Fruit fly (Drosophila melanogaster) whole organism, prepupa: ENCODE data around the gene CG42323.

ENCODE experiments used
- CG10631 ChIP-seq: fragments of 200-800 bp; sonication (Bioruptor generic); optimal IDR thresholded peaks from 2 replicates; lab custom pipeline; 2016; ENCODE audit warnings: missing biosample characterization, missing genetic modification characterization
- CG10669 ChIP-seq: fragments of 200-800 bp; sonication (Bioruptor generic); optimal IDR thresholded peaks from 3 replicates; lab custom pipeline; 2018; ENCODE audit warnings: missing biosample characterization, mild to moderate bottlenecking, missing genetic modification characterization, moderate library complexity
- CG11762 ChIP-seq: fragments of 200-800 bp; sonication (Bioruptor generic); optimal IDR thresholded peaks from 3 replicates; lab custom pipeline; 2016; ENCODE audit warnings: missing biosample characterization, missing genetic modification characterization; ENCODE audit not compliant: insufficient read depth
- CG11902 ChIP-seq: fragments of 200-800 bp; sonication (Bioruptor generic); optimal IDR thresholded peaks from 3 replicates; lab custom pipeline; 2016; ENCODE audit warnings: missing biosample characterization, missing genetic modification characterization
- CG15336 ChIP-seq: fragments of 200-800 bp; sonication (Bioruptor generic); IDR thresholded peaks from 2 replicates; pipeline ENCODE4 v1.3.6; 2022; ENCODE audit warnings: missing biosample characterization, missing genetic modification characterization
- CG16779 ChIP-seq: fragments of 200-800 bp; sonication (Bioruptor generic); optimal IDR thresholded peaks from 3 replicates; lab custom pipeline; 2017; ENCODE audit warnings: missing biosample characterization, mild to moderate bottlenecking, missing genetic modification characterization
- CG3032 ChIP-seq: fragments of 200-800 bp; optimal IDR thresholded peaks from 2 replicates; lab custom pipeline; 2019; ENCODE audit warnings: missing biosample characterization, mild to moderate bottlenecking, missing genetic modification characterization, moderate library complexity
- CG31627 ChIP-seq: fragments of 200-800 bp; sonication (Bioruptor generic); optimal IDR thresholded peaks from 3 replicates; lab custom pipeline; 2016; ENCODE audit warnings: missing biosample characterization, missing genetic modification characterization
- CG32006 ChIP-seq: fragments of 200-800 bp; sonication (Bioruptor generic); optimal IDR thresholded peaks from 3 replicates; lab custom pipeline; 2017; ENCODE audit warnings: missing biosample characterization, mild to moderate bottlenecking, missing genetic modification characterization
- CG34406 ChIP-seq: fragments of 200-800 bp; sonication (Bioruptor generic); optimal IDR thresholded peaks from 3 replicates; lab custom pipeline; 2016; ENCODE audit warnings: missing biosample characterization, missing genetic modification characterization
- CG6163 ChIP-seq: fragments of 200-800 bp; sonication (Bioruptor generic); IDR thresholded peaks from 3 replicates; pipeline ENCODE4 v1.3.6; 2022; ENCODE audit warnings: missing biosample characterization, missing genetic modification characterization
- CG6854 ChIP-seq: fragments of 200-800 bp; sonication (Bioruptor generic); optimal IDR thresholded peaks from 2 replicates; lab custom pipeline; 2017; ENCODE audit warnings: missing biosample characterization, mild to moderate bottlenecking, missing genetic modification characterization
- CG8319 ChIP-seq: fragments of 200-800 bp; sonication (Bioruptor generic); optimal IDR thresholded peaks from 3 replicates; lab custom pipeline; 2016; ENCODE audit warnings: missing biosample characterization, missing genetic modification characterization
- Eip75B ChIP-seq: fragments of 200-800 bp; sonication (Bioruptor generic); optimal IDR thresholded peaks from 3 replicates; lab custom pipeline; 2016; ENCODE audit warnings: missing biosample characterization, missing genetic modification characterization
- Eip78C ChIP-seq: fragments of 200-800 bp; sonication (Bioruptor generic); peaks from one replicate; lab custom pipeline; 2016; ENCODE audit warnings: missing biosample characterization, missing genetic modification characterization
- Ets21C ChIP-seq: fragments of 200-800 bp; sonication (Bioruptor generic); optimal IDR thresholded peaks from 3 replicates; lab custom pipeline; 2016; ENCODE audit warnings: missing biosample characterization, missing genetic modification characterization
- Ets96B ChIP-seq: fragments of 200-800 bp; optimal IDR thresholded peaks from 2 replicates; lab custom pipeline; 2019; ENCODE audit warnings: missing biosample characterization, mild to moderate bottlenecking, missing genetic modification characterization, moderate library complexity
- Hr39 ChIP-seq: fragments of 200-800 bp; sonication (Bioruptor generic); optimal IDR thresholded peaks from 2 replicates; lab custom pipeline; 2016; ENCODE audit warnings: missing biosample characterization, missing genetic modification characterization
- Lpt ChIP-seq: fragments of 200-800 bp; sonication (Bioruptor generic); optimal IDR thresholded peaks from 3 replicates; lab custom pipeline; 2016; ENCODE audit warnings: missing biosample characterization, missing genetic modification characterization
- Sox102F ChIP-seq: fragments of 200-800 bp; sonication (Bioruptor generic); optimal IDR thresholded peaks from 2 replicates; lab custom pipeline; 2016; ENCODE audit warnings: missing biosample characterization, mild to moderate bottlenecking, missing genetic modification characterization
- Sox15 ChIP-seq: fragments of 200-800 bp; sonication (Bioruptor generic); optimal IDR thresholded peaks from 3 replicates; lab custom pipeline; 2016; ENCODE audit warnings: missing biosample characterization, missing genetic modification characterization
- acj6 ChIP-seq: fragments of 200-800 bp; sonication (Bioruptor generic); optimal IDR thresholded peaks from 3 replicates; lab custom pipeline; 2016; ENCODE audit warnings: missing biosample characterization, missing genetic modification characterization
- esn ChIP-seq: fragments of 200-800 bp; sonication (Bioruptor generic); optimal IDR thresholded peaks from 2 replicates; lab custom pipeline; 2016; ENCODE audit warnings: missing biosample characterization, mild to moderate bottlenecking, missing genetic modification characterization, moderate library complexity
- fd59A ChIP-seq: fragments of 200-800 bp; sonication (Bioruptor generic); optimal IDR thresholded peaks from 2 replicates; lab custom pipeline; 2017; ENCODE audit warnings: missing biosample characterization, mild to moderate bottlenecking, missing genetic modification characterization, missing genetic modification reagents
- fkh ChIP-seq: fragments of 200-800 bp; sonication (Bioruptor generic); optimal IDR thresholded peaks from 3 replicates; lab custom pipeline; 2017; ENCODE audit warnings: missing biosample characterization, mild to moderate bottlenecking, missing genetic modification characterization, moderate library complexity
- lz ChIP-seq: fragments of 200-800 bp; sonication (Bioruptor generic); optimal IDR thresholded peaks from 3 replicates; lab custom pipeline; 2016; ENCODE audit warnings: missing biosample characterization, missing genetic modification characterization
- spab ChIP-seq: fragments of 200-800 bp; sonication (Bioruptor generic); optimal IDR thresholded peaks from 2 replicates; lab custom pipeline; 2017; ENCODE audit warnings: missing biosample characterization, mild to moderate bottlenecking, missing genetic modification characterization, missing genetic modification reagents
- svp ChIP-seq: fragments of 200-800 bp; sonication (Bioruptor generic); peaks from one replicate; lab custom pipeline; 2016; ENCODE audit warnings: missing biosample characterization, missing genetic modification characterization
- topi ChIP-seq: fragments of 200-800 bp; sonication (Bioruptor generic); optimal IDR thresholded peaks from 3 replicates; lab custom pipeline; 2016; ENCODE audit warnings: missing biosample characterization, missing genetic modification characterization

The CG42323 gene

DNA sequence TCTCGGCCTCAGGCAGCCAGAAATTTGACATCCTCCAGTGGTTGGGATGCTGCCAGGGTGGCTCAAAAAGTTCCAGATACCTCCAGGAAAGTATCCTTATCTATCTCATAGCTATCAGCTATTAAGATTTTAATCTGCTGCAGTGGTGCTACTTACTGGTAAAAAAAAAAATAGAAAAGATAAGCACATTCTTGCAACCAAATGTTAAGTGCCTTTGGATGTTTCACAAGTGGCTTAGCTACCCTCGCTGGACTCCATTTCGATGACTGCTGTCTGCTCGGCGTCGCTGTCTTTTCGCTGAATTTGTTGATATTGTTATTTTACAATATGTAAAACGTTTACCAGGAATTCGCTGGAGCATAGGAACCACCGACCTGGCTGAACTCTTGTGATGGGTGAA lies 30.5 kb downstream of the CG42323 start:
- TF ChIP-seq Ets21C (no peak), CG11762 (GFP tag; lab: Kevin White, UChicago) (no peak), svp (peak; percentile 44)

DNA sequence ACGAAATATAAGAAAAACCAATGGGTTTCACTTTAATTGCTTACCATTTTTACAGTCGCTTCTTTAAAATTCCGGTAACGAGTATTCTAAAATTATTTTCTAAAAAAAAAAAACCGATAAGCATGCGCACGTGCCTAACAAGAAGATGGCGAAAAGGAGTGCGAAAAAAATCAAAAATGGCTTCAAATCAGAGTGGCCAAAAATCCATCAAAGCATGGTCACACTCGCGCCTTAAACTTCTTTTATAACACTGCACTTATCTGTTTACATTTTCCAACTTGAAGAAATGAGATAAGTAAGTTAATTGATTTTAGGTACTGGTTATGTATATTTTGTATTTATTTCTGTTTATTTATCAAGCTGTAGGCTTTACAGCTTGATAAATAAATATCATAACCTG lies 38.1 kb downstream of the CG42323 start, which contains the start of gene CG43843:
Gene CG43843 (minus strand): TSS at position 101 of the 400 bp plus-strand sequence.
- TF ChIP-seq CG34406 (no peak), Ets21C (no peak), CG10631 (GFP tag; lab: Kevin White, UChicago) (no peak), esn (GFP tag; lab: Kevin White, UChicago) (no peak), CG31627 (GFP tag; lab: Kevin White, UChicago) (no peak), Ets96B (tag; lab: Kevin White, UChicago) (no peak), Lpt (no peak), CG11902 (GFP tag; lab: Kevin White, UChicago) (no peak), Eip75B (GFP tag; lab: Kevin White, UChicago) (no peak), topi (GFP tag; lab: Kevin White, UChicago) (no peak), CG6163 (GFP tag; lab: Robert Waterston, UW) (no peak), Sox102F (GFP tag; lab: Kevin White, UChicago) (no peak), CG3032 (tag; lab: Kevin White, UChicago) (no peak), CG16779 (no peak), CG6854 (no peak), Eip78C (GFP tag; lab: Kevin White, UChicago) (no peak), CG32006 (GFP tag; lab: Kevin White, UChicago) (no peak), spab (GFP tag; lab: Kevin White, UChicago) (no peak), fd59A (no peak), CG10669 (GFP tag; lab: Kevin White, UChicago) (no peak)

DNA sequence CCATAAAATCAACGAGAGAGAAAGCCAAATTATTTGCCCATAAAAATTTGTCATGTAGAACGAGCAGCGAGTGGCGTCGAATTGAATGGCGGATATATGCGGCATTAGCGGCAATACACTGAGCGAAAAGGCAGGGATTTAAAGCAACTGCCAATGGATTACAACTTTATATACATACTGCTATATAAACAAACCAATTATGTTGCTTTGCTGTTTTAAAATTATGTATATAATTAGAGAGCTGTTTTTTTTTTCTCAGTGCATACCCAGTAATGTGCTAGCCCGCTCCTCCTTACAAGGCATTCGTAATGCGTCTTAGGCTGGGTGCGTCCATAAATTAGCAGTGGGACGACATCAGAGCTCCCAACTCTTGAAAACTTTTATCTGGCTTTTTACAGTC lies 45.7 kb downstream of the CG42323 start:
- TF ChIP-seq CG11902 (GFP tag; lab: Kevin White, UChicago) (no peak), lz (GFP tag; lab: Kevin White, UChicago) (no peak), CG34406 (no peak), fkh (no peak), CG8319 (GFP tag; lab: Kevin White, UChicago) (no peak), CG6163 (GFP tag; lab: Robert Waterston, UW) (no peak), topi (GFP tag; lab: Kevin White, UChicago) (no peak), Eip75B (GFP tag; lab: Kevin White, UChicago) (no peak), acj6 (GFP tag; lab: Kevin White, UChicago) (no peak), CG10669 (GFP tag; lab: Kevin White, UChicago) (no peak), Sox15 (no peak), CG15336 (no peak), CG31627 (GFP tag; lab: Kevin White, UChicago) (no peak), Hr39 (GFP tag; lab: Kevin White, UChicago) (no peak)
